Worm (Caenorhabditis elegans) whole organism, young adult: Measurements from ENCODE around the gene phdh-1.

ENCODE experiments used
- Y53G8AR.9 ChIP-seq: fragments of 200-800 bp; sonication (Bioruptor generic); conservative IDR thresholded peaks from 2 replicates; pipeline ENCODE4 v1.3.6; 2022; ENCODE audit warnings: missing genetic modification reagents, missing genetic modification characterization, missing compliant biosample characterization
- pha-4 ChIP-seq: fragments of 150-350 bp; sonication (generic microtip); optimal IDR thresholded peaks from 2 replicates; lab custom pipeline; 2014; ENCODE audit warnings: missing biosample characterization, missing genetic modification reagents, missing genetic modification characterization
- sea-2 ChIP-seq: fragments of 200-800 bp; sonication (Bioruptor generic); IDR thresholded peaks from 2 replicates; pipeline ENCODE4 v1.3.6; 2022; ENCODE audit warnings: missing genetic modification characterization, missing compliant biosample characterization

DNA sequence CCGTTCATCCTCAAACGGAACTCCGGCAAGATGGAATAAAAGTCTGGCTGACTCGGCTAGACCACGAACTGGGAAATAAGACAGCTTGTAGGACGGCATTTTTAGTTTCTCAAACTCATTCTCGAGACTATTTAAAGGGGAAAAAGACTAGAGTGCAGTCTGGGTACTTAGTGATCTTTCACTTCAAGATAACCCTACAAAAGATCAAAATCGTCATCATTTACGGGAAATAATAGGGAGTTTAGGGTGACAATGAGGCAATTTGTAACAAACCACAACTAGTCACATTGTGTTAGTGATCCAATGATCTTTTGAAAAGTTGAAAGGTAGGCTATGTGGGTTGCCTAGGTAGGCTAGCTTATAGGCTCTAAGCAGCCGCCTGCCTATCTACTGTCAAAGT is 22.3 kb downstream of the phdh-1 start, which contains the start of gene gst-14:
- no peak for TF ChIP-seq sea-2 (GFP tag; lab: Robert Waterston, UW)
- no peak for TF ChIP-seq pha-4 (tag; lab: Kevin White, UChicago)
- TF ChIP-seq Y53G8AR.9 (GFP tag; lab: Robert Waterston, UW), result no peak
